Fruit fly (Drosophila melanogaster): Measurements from ENCODE around the gene CG46394.

DNA sequence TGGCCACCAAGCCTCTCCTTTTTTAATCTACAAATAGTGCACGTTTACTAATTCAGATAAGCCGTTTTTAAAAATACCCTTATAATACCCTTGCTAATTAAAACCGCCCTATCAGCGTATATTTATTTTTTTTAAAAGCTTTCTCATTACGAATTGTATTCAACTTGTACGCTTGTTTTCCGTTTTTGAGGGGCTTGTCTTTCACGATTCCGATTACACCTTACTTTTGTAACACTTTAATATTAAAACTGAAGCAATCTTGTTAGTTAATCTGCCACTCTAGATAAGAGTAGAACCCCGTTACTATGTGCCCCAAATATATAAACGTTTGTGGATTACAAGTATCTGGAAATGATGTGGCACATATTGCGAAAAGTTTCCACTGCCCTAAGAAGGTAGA, 22.6 kb downstream of the CG46394 start:
- no peak for TF ChIP-seq ftz-f1 (GFP tag; optimal IDR thresholded peaks at IDR 0.05)
- no peak for TF ChIP-seq BtbVII (GFP tag; optimal IDR thresholded peaks at IDR 0.05)
- no peak for TF ChIP-seq CG12769 (tag; optimal IDR thresholded peaks at IDR 0.05)
- TF ChIP-seq Max (GFP tag; optimal IDR thresholded peaks at IDR 0.05) = no peak
- no peak for TF ChIP-seq Mes4 (GFP tag; optimal IDR thresholded peaks at IDR 0.05)
- no peak for TF ChIP-seq eve (GFP tag; optimal IDR thresholded peaks at IDR 0.05)

All from whole organism, embryonic.